Worm (Caenorhabditis elegans) whole organism, L1 larva: ENCODE results near the gene R11H6.4.

Experiments used
- C04F5.9 ChIP-seq: sonication (generic microtip); optimal IDR thresholded peaks from 2 replicates; lab custom pipeline; 2016; ENCODE audit warnings: missing genetic modification characterization, missing compliant biosample characterization
- C16A3.4 ChIP-seq: fragments of 150-350 bp; optimal IDR thresholded peaks from 2 replicates; lab custom pipeline; 2014; ENCODE audit warnings: missing biosample characterization, missing genetic modification characterization
- F16B12.6 ChIP-seq: fragments of 150-350 bp; optimal IDR thresholded peaks from 2 replicates; lab custom pipeline; 2014; ENCODE audit warnings: missing biosample characterization, missing genetic modification characterization
- Y116A8C.19 ChIP-seq: sonication (generic microtip); optimal IDR thresholded peaks from 2 replicates; lab custom pipeline; 2016; ENCODE audit warnings: missing compliant biosample characterization, missing genetic modification characterization, borderline replicate concordance
- blmp-1 ChIP-seq: fragments of 150-350 bp; optimal IDR thresholded peaks from 2 replicates; lab custom pipeline; 2014; ENCODE audit warnings: missing biosample characterization, missing genetic modification characterization
- ceh-63 ChIP-seq: fragments of 200-800 bp; sonication (Bioruptor generic); optimal IDR thresholded peaks from 2 replicates; lab custom pipeline; 2018; ENCODE audit warnings: mild to moderate bottlenecking, missing genetic modification characterization, missing compliant biosample characterization
- ceh-82 ChIP-seq, 3 experiments: fragments of 150-350 bp in 1 of 3; sonication (generic microtip) in 2 of 3; optimal IDR thresholded peaks; 2 replicates each; lab custom pipeline; 2014 to 2017; ENCODE audit warnings: missing biosample characterization in 3 of 3, missing genetic modification characterization in 3 of 3
- ceh-90 ChIP-seq: sonication (generic microtip); optimal IDR thresholded peaks from 2 replicates; lab custom pipeline; 2016; ENCODE audit warnings: missing genetic modification characterization, missing compliant biosample characterization
- dpl-1 ChIP-seq, 3 experiments: fragments of 150-350 bp in 2 of 3; sonication (generic microtip) in 1 of 3; optimal IDR thresholded peaks; 2 replicates each; lab custom pipeline; 2014 to 2017; ENCODE audit warnings: missing biosample characterization in 3 of 3, missing genetic modification characterization in 3 of 3, missing genetic modification reagents in 3 of 3
- dsc-1 ChIP-seq: sonication (generic microtip); optimal IDR thresholded peaks from 2 replicates; lab custom pipeline; 2016; ENCODE audit warnings: mild to moderate bottlenecking, missing genetic modification characterization, missing compliant biosample characterization
- efl-1 ChIP-seq, 4 experiments: fragments of 150-350 bp; optimal IDR thresholded peaks in 3 of 4; peaks in 1 of 4; 1 replicate in 1 of 4; 2 replicates in 3 of 4; lab custom pipeline; 2014; ENCODE audit warnings: missing biosample characterization in 2 of 4, missing genetic modification characterization in 2 of 4, missing genetic modification reagents in 2 of 4
- efl-3 ChIP-seq: fragments of 200-800 bp; sonication (Bioruptor generic); optimal IDR thresholded peaks from 2 replicates; lab custom pipeline; 2018; ENCODE audit warnings: mild to moderate bottlenecking, missing genetic modification characterization, missing compliant biosample characterization
- egl-27 ChIP-seq, 2 experiments: fragments of 150-350 bp in 1 of 2; sonication (generic microtip); optimal IDR thresholded peaks; 3 replicates each; lab custom pipeline; 2017 to 2018; ENCODE audit warnings: missing biosample characterization in 2 of 2, missing genetic modification characterization in 2 of 2, missing genetic modification reagents in 2 of 2
- elt-3 ChIP-seq, 6 experiments: fragments of 150-350 bp in 1 of 6; sonication (generic microtip); optimal IDR thresholded peaks; 2 replicates each; lab custom pipeline; 2017 to 2018; ENCODE audit warnings: missing biosample characterization in 6 of 6, missing genetic modification characterization in 6 of 6, inconsistent platforms in 1 of 6
- ets-5 ChIP-seq: fragments of 200-800 bp; sonication (Bioruptor generic); IDR thresholded peaks from 2 replicates; pipeline ENCODE4 v1.3.6; 2022; ENCODE audit warnings: missing genetic modification characterization, missing compliant biosample characterization
- fos-1 ChIP-seq: fragments of 150-350 bp; optimal IDR thresholded peaks from 2 replicates; lab custom pipeline; 2014; ENCODE audit warnings: missing biosample characterization, missing genetic modification characterization
- jun-1 ChIP-seq: fragments of 150-350 bp; optimal IDR thresholded peaks from 2 replicates; lab custom pipeline; 2014; ENCODE audit warnings: missing biosample characterization, missing genetic modification reagents, missing genetic modification characterization
- lin-14 ChIP-seq: fragments of 200-800 bp; sonication (Bioruptor generic); optimal IDR thresholded peaks from 2 replicates; lab custom pipeline; 2018; ENCODE audit warnings: mild to moderate bottlenecking, missing genetic modification characterization, moderate library complexity, missing compliant biosample characterization
- lin-15B ChIP-seq: fragments of 150-350 bp; sonication (generic microtip); optimal IDR thresholded peaks from 3 replicates; lab custom pipeline; 2014; ENCODE audit warnings: missing biosample characterization, missing genetic modification characterization
- lin-35 ChIP-seq, 2 experiments: fragments of 150-350 bp; optimal IDR thresholded peaks; 2 replicates each; lab custom pipeline; 2014; ENCODE audit warnings: missing biosample characterization in 2 of 2, missing genetic modification characterization in 2 of 2, missing genetic modification reagents in 2 of 2
- lin-39 ChIP-seq: fragments of 150-350 bp; optimal IDR thresholded peaks from 2 replicates; lab custom pipeline; 2014; ENCODE audit warnings: missing biosample characterization, missing genetic modification reagents, missing genetic modification characterization
- lsy-2 ChIP-seq, 2 experiments: fragments of 150-350 bp; optimal IDR thresholded peaks; 2 replicates each; lab custom pipeline; 2014; ENCODE audit warnings: missing biosample characterization in 2 of 2, missing genetic modification characterization in 2 of 2
- mdl-1 ChIP-seq, 2 experiments: fragments of 150-350 bp; optimal IDR thresholded peaks; 2 replicates each; lab custom pipeline; 2014 to 2017; ENCODE audit warnings: missing biosample characterization in 2 of 2, missing genetic modification characterization in 2 of 2, inconsistent platforms in 1 of 2
- mep-1 ChIP-seq: fragments of 150-350 bp; optimal IDR thresholded peaks from 2 replicates; lab custom pipeline; 2014; ENCODE audit warnings: missing biosample characterization, missing genetic modification characterization
- nhr-19 ChIP-seq: fragments of 200-800 bp; sonication (Bioruptor generic); conservative IDR thresholded peaks from 2 replicates; pipeline ENCODE4 v1.3.6; 2022; ENCODE audit warnings: missing genetic modification characterization, missing compliant biosample characterization
- nhr-20 ChIP-seq: sonication (generic microtip); optimal IDR thresholded peaks from 2 replicates; lab custom pipeline; 2016; ENCODE audit warnings: mild to moderate bottlenecking, missing genetic modification characterization, missing compliant biosample characterization
- nhr-28 ChIP-seq: fragments of 150-350 bp; optimal IDR thresholded peaks from 2 replicates; lab custom pipeline; 2014; ENCODE audit warnings: missing biosample characterization, missing genetic modification characterization
- nhr-76 ChIP-seq: sonication (generic microtip); optimal IDR thresholded peaks from 2 replicates; lab custom pipeline; 2017; ENCODE audit warnings: missing biosample characterization, missing genetic modification characterization
- nhr-77 ChIP-seq: fragments of 150-350 bp; optimal IDR thresholded peaks from 2 replicates; lab custom pipeline; 2014; ENCODE audit warnings: missing biosample characterization, missing genetic modification characterization
- nhr-85 ChIP-seq: sonication (generic microtip); peaks from one replicate; lab custom pipeline; 2016; ENCODE audit warnings: missing genetic modification characterization, inconsistent platforms, missing compliant biosample characterization
- rnt-1 ChIP-seq: sonication (generic microtip); optimal IDR thresholded peaks from 2 replicates; lab custom pipeline; 2016; ENCODE audit warnings: mild to moderate bottlenecking, missing genetic modification characterization, moderate library complexity, missing compliant biosample characterization
- snu-23 ChIP-seq: sonication (generic microtip); optimal IDR thresholded peaks from 2 replicates; lab custom pipeline; 2016; ENCODE audit warnings: missing genetic modification characterization, missing compliant biosample characterization
- swsn-7 ChIP-seq: sonication (generic microtip); optimal IDR thresholded peaks from 2 replicates; lab custom pipeline; 2016; ENCODE audit warnings: missing genetic modification characterization, missing compliant biosample characterization
- tbx-2 ChIP-seq: sonication (generic microtip); optimal IDR thresholded peaks from 2 replicates; lab custom pipeline; 2016; ENCODE audit warnings: missing genetic modification characterization, missing compliant biosample characterization
- tlp-1 ChIP-seq: fragments of 150-350 bp; optimal IDR thresholded peaks from 2 replicates; lab custom pipeline; 2014; ENCODE audit warnings: missing biosample characterization, missing genetic modification characterization
- unc-130 ChIP-seq: fragments of 150-350 bp; optimal IDR thresholded peaks from 2 replicates; lab custom pipeline; 2017; ENCODE audit warnings: missing biosample characterization, missing genetic modification characterization, inconsistent platforms
- xbp-1 ChIP-seq: sonication (generic microtip); optimal IDR thresholded peaks from 2 replicates; lab custom pipeline; 2016; ENCODE audit warnings: missing genetic modification characterization, missing compliant biosample characterization
- ztf-4 ChIP-seq: fragments of 150-350 bp; optimal IDR thresholded peaks from 2 replicates; lab custom pipeline; 2014; ENCODE audit warnings: missing biosample characterization, missing genetic modification characterization

R11H6.4 gene

DNA sequence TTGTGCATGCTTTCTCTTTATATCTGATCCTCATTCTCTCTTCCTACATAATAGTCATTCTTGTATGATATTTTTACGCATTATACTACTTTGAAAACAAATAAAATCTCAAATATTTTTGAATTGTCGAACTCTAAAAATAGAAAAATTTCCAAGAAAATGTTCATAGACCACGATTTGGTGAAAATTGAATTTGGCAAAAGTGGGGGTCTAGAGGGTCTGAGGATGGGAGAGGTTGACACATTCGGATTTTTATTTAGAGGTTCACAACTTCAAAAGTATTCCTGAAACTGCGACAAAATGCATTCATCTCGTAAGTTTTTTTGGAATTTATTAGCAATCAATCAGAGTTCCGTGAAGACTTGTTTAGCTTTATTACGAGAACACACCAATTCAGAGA, 9.8 kb upstream of the R11H6.4 start, which contains the start of gene glb-22:
glb-22 (plus strand) TSS at position 301 of the 400 bp plus-strand sequence.
- TF ChIP-seq efl-3 (GFP tag; lab: Kevin White, UChicago) = no peak
- no peak for TF ChIP-seq nhr-28 (tag; lab: Kevin White, UChicago)
- no peak for TF ChIP-seq mep-1 (tag; lab: Kevin White, UChicago)
- no peak for TF ChIP-seq ceh-63 (GFP tag; lab: Kevin White, UChicago)
- no peak for TF ChIP-seq Y116A8C.19 (tag; lab: Kevin White, UChicago)
- no peak for TF ChIP-seq xbp-1 (tag; lab: Kevin White, UChicago)
- TF ChIP-seq nhr-77 (tag; lab: Kevin White, UChicago) = no peak
- TF ChIP-seq dsc-1 = no peak
- no peak for TF ChIP-seq egl-27 (tag; optimal IDR thresholded peaks at IDR 0.05; lab: Kevin White, UChicago)
- no peak for TF ChIP-seq F16B12.6 (tag; lab: Kevin White, UChicago)
- TF ChIP-seq ceh-90 (tag; lab: Kevin White, UChicago) = no peak
- no peak for TF ChIP-seq jun-1
- TF ChIP-seq nhr-19 (GFP tag; lab: Robert Waterston, UW) = no peak
- no peak for TF ChIP-seq nhr-85 (tag; lab: Kevin White, UChicago)

- TF ChIP-seq dsc-1 (no peak), lin-14 (GFP tag; lab: Kevin White, UChicago) (peak; percentile 38)
Observed at ce11 chrV:14603755-14604154, 6.0 kb upstream of the R11H6.4 start.

DNA sequence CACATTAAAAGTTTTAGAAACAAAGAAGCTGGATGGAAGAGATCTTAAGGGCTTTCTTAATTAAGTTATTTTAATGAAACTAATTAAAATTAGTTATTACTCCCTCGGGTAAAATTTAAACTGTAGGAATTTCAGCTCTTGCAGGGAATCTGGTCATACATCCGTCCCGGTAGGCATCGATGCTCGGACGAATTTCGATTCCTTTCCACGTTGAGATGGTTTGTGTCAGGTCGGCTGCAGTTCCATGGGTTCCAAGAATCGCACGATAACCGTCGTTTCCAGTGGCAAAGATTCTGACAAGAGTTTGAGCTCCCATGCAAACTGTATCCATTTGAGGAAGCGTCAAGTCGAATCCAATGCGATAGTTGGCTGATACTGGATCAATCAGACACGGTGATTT, 1.0 kb downstream of the R11H6.4 start:
- TF ChIP-seq unc-130 (tag; lab: Kevin White, UChicago) = no peak
- no peak for TF ChIP-seq efl-1 (optimal IDR thresholded peaks at IDR 0.05; lab: Kevin White, UChicago)
- peak in 1 of 2 experiments; percentile 63 for TF ChIP-seq efl-1 (GFP tag; optimal IDR thresholded peaks at IDR 0.05 in 1 of 2; lab: Kevin White, UChicago)
- TF ChIP-seq tlp-1 (tag; lab: Kevin White, UChicago) = no peak
- no peak for TF ChIP-seq jun-1
- TF ChIP-seq nhr-85 (tag; lab: Kevin White, UChicago) = no peak
- no peak for TF ChIP-seq ceh-82 (tag; optimal IDR thresholded peaks at IDR 0.05; lab: Kevin White, UChicago)
- no peak for TF ChIP-seq lin-39 (tag; lab: Kevin White, UChicago)
- no peak for TF ChIP-seq ztf-4 (tag; lab: Kevin White, UChicago)

DNA sequence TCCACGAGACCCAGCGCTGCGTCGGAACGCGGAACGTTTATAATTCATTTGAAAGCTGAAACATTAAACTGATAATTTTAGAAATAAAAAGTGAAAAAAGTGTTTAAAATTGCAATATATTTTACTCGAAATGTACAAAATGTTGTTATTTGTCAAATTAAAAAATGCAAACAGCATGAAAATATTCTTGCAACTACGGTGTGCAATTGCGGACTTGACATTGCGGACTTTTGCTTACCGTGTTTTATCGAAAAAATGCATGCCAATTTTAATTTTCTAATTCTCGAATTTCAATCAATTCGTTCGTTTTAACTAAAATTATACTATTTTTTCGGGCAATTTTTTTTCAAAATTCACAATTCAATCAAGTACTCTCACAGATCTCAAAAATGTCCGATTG, 2.4 kb downstream of the R11H6.4 start, which contains the start of the genes R11H6.5 and ccnk-1:
R11H6.5 (minus strand) TSS at position 55 of the 400 bp plus-strand sequence.
ccnk-1 (plus strand) TSS at position 381 of the 400 bp plus-strand sequence.
- TF ChIP-seq ets-5 (GFP tag; lab: Robert Waterston, UW) = no peak
- peak; percentile 44 for TF ChIP-seq nhr-20 (tag; lab: Kevin White, UChicago)
- peak in 1 of 2 experiments; percentile 23 for TF ChIP-seq mdl-1 (tag; optimal IDR thresholded peaks at IDR 0.05; lab: Kevin White, UChicago)
- TF ChIP-seq xbp-1 (tag; lab: Kevin White, UChicago) = peak; percentile 20
- peak; percentile 66 for TF ChIP-seq unc-130 (tag; lab: Kevin White, UChicago)
- no peak for TF ChIP-seq C04F5.9 (tag; lab: Kevin White, UChicago)
- peak; percentile 67 for TF ChIP-seq C16A3.4 (tag; lab: Kevin White, UChicago)
- TF ChIP-seq elt-3 (tag; optimal IDR thresholded peaks at IDR 0.05; lab: Kevin White, UChicago) = peak in 2 of 6 experiments; percentile 2 to 28
- TF ChIP-seq fos-1 (tag; lab: Kevin White, UChicago) = peak; percentile 12
- peak; percentile 97 to 99 for TF ChIP-seq lsy-2 (tag; optimal IDR thresholded peaks at IDR 0.05; lab: Kevin White, UChicago)
- peak; percentile 65 for TF ChIP-seq snu-23 (GFP tag; lab: Kevin White, UChicago)
- TF ChIP-seq blmp-1 (tag; lab: Kevin White, UChicago) = peak; percentile 60
- TF ChIP-seq nhr-76 (tag; lab: Kevin White, UChicago) = no peak
- TF ChIP-seq nhr-85 (tag; lab: Kevin White, UChicago) = no peak
- TF ChIP-seq dpl-1 (GFP tag; optimal IDR thresholded peaks at IDR 0.05; lab: Kevin White, UChicago) = peak; percentile 38 to 73 (median 51)
- TF ChIP-seq egl-27 (tag; optimal IDR thresholded peaks at IDR 0.05; lab: Kevin White, UChicago) = no peak
- peak; percentile 31 for TF ChIP-seq tbx-2
- peak; percentile 7 for TF ChIP-seq lin-15B (tag; lab: Kevin White, UChicago)
- TF ChIP-seq lin-35 (GFP tag; optimal IDR thresholded peaks at IDR 0.05; lab: Kevin White, UChicago) = peak; percentile 53 to 75
- TF ChIP-seq rnt-1 (tag; lab: Kevin White, UChicago) = peak; percentile 40
- TF ChIP-seq mep-1 (tag; lab: Kevin White, UChicago) = peak; percentile 67
- TF ChIP-seq F16B12.6 (tag; lab: Kevin White, UChicago) = peak; percentile 85
- peak; percentile 60 to 61 for TF ChIP-seq efl-1 (optimal IDR thresholded peaks at IDR 0.05; lab: Kevin White, UChicago)
- TF ChIP-seq efl-1 (GFP tag; optimal IDR thresholded peaks at IDR 0.05 in 1 of 2; lab: Kevin White, UChicago) = peak; percentile 67 to 95
- peak in 1 of 3 experiments; percentile 18 for TF ChIP-seq ceh-82 (tag; optimal IDR thresholded peaks at IDR 0.05; lab: Kevin White, UChicago)
- peak; percentile 56 for TF ChIP-seq lin-14 (GFP tag; lab: Kevin White, UChicago)
- TF ChIP-seq swsn-7 (tag; lab: Kevin White, UChicago) = peak; percentile 36
